Fruit fly (Drosophila melanogaster) whole organism: Measurements from ENCODE around the gene CG11000.

Experiments used
- CG8478 ChIP-seq: fragments of >200 bp; optimal IDR thresholded peaks from 2 replicates; lab custom pipeline; 2018; ENCODE audit warnings: inconsistent platforms
- Dll ChIP-seq: fragments of >200 bp; optimal IDR thresholded peaks from 2 replicates; lab custom pipeline; 2017
- EcR ChIP-seq, 2 experiments: fragments of >200 bp; optimal IDR thresholded peaks; 2 replicates each; lab custom pipeline; 2017; ENCODE audit warnings: missing biosample characterization in 2 of 2, missing genetic modification characterization in 2 of 2, missing genetic modification reagents in 2 of 2
- pan ChIP-seq: fragments of >200 bp; optimal IDR thresholded peaks from 2 replicates; lab custom pipeline; 2017
- psq ChIP-seq: fragments of >200 bp; optimal IDR thresholded peaks from 2 replicates; lab custom pipeline; 2017
- usp ChIP-seq: fragments of >200 bp; optimal IDR thresholded peaks from 2 replicates; lab custom pipeline; 2017; ENCODE audit warnings: missing biosample characterization, missing genetic modification characterization, mixed read lengths

CG11000 gene

DNA sequence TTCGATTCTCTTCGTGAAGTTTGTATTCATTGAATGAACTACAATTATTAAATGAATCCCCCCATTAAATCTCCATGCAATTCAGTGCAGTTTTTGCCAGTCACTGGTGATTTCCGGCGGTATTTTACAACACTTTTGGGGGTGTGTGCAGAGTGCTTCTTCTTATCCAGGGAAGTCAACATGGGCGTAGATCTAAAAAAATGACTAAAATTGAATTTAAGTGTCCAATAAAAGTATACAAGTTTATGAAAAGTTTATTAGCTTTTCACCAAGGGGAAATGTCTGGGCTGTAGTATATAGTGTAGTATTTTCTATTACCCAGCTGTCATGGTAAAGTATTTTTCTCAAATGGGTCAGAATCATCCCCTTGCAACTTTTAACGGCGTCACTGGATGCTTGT, 10.6 kb upstream of the CG11000 start, which contains the start of gene Hpf1:
Gene Hpf1, plus strand, starts transcription at position 383 of the 400 bp plus-strand sequence.
- no peak for TF ChIP-seq EcR (GFP tag; optimal IDR thresholded peaks at IDR 0.05; lab: Kevin White, UChicago)
- TF ChIP-seq Dll (lab: Kevin White, UChicago), result no peak
- TF ChIP-seq pan, result no peak
- no peak for TF ChIP-seq usp
- no peak for TF ChIP-seq CG8478 (lab: Kevin White, UChicago)
- TF ChIP-seq psq (lab: Kevin White, UChicago), result no peak

- no peak for TF ChIP-seq CG8478 (lab: Kevin White, UChicago)
- TF ChIP-seq psq (lab: Kevin White, UChicago), result no peak
- no peak for TF ChIP-seq pan
- no peak for TF ChIP-seq EcR (GFP tag; optimal IDR thresholded peaks at IDR 0.05; lab: Kevin White, UChicago)
- no peak for TF ChIP-seq Dll (lab: Kevin White, UChicago)
- no peak for TF ChIP-seq usp
Measured at dm6 chr3R:5794267-5795089, 7.7 kb upstream of the CG11000 start, which contains the start of the genes PSMG1 and CG10979. PSMG1 (minus strand) TSS chr3R:5794317. CG10979 (plus strand) TSS chr3R:5794705.

- TF ChIP-seq CG8478 (lab: Kevin White, UChicago), result no peak
- no peak for TF ChIP-seq EcR (GFP tag; optimal IDR thresholded peaks at IDR 0.05; lab: Kevin White, UChicago)
- TF ChIP-seq pan, result no peak
- no peak for TF ChIP-seq Dll (lab: Kevin White, UChicago)
- no peak for TF ChIP-seq psq (lab: Kevin White, UChicago)
- no peak for TF ChIP-seq usp
Measured at dm6 chr3R:5797709-5798108, 4.4 kb upstream of the CG11000 start.

DNA sequence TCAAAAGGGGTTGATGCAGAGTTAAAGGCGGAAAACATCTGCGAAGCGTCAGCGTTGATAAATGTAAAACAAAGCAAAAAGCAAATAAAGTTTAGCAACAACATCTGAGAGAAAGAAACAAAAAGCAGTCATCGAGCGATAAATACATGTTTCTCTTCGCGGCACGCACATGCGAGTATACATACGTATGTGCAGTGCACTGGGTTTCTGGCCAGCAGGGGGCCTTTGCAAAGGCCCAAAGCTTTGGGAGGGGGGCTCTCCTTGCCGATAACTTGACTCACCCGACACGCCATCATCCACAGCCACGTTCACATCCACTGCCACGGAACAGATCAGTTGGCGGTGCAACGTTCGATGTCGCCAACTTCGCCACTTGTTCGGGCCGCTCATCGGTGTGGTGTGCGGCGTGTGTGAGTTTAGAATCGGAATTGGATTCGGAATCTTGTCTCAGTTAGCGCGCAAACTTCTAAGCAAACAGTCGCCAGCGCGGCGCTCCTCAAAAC, 11.1 kb downstream of the CG11000 start, which contains the start of gene CG42675:
Gene CG42675, plus strand, starts transcription at position 453 of the 503 bp plus-strand sequence.
- TF ChIP-seq EcR (GFP tag; optimal IDR thresholded peaks at IDR 0.05; lab: Kevin White, UChicago), result no peak
- no peak for TF ChIP-seq usp
- TF ChIP-seq Dll (lab: Kevin White, UChicago), result no peak
- no peak for TF ChIP-seq CG8478 (lab: Kevin White, UChicago)
- no peak for TF ChIP-seq pan
- no peak for TF ChIP-seq psq (lab: Kevin White, UChicago)

DNA sequence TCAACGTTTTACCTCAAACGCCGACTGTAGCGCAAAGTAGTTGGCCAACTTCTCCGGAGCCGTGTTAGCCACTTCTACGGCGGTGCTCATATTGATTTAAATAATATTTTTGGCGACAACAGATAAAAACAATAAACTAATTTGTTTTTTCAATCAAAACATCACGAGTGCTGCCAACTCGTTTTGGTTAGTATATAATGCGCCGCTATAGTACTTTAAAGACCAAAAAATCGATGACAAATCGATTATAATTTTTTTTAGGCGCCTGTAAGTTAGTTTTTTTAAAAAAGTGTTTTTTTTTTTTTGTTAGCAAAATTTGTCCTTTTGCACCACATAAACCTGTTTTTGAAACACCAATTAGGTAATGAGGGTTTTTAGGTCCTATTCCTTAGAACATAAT, 19.1 kb downstream of the CG11000 start, which contains the start of gene Hpr1:
Gene Hpr1, minus strand, starts transcription at position 198 of the 400 bp plus-strand sequence.
- TF ChIP-seq EcR (GFP tag; optimal IDR thresholded peaks at IDR 0.05; lab: Kevin White, UChicago), result no peak
- no peak for TF ChIP-seq usp
- no peak for TF ChIP-seq pan
- no peak for TF ChIP-seq Dll (lab: Kevin White, UChicago)

DNA sequence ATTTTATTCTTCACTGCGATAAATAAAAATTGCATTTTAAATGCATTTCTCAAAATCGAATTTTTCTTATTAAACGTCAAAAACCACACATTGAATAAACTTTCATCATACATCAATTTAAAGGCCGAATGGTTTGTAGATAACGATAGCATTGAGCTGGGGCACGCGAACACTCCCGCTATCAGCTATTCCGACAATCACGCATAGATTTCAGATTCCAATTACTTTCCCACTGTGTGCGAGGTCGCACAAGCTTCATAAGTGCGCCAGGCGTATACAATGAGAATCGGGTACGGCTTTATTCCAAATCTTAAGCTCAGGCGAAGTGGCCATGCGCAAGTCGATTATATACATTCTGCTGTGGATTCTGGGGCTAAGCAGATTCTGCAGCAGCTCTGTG, 19.6 kb downstream of the CG11000 start, which contains the start of gene CG46303:
Gene CG46303, plus strand, starts transcription at position 223 of the 400 bp plus-strand sequence.
- no peak for TF ChIP-seq CG8478 (lab: Kevin White, UChicago)
- TF ChIP-seq Dll (lab: Kevin White, UChicago), result no peak
- no peak for TF ChIP-seq psq (lab: Kevin White, UChicago)
- TF ChIP-seq usp, result no peak
- no peak for TF ChIP-seq EcR (GFP tag; optimal IDR thresholded peaks at IDR 0.05; lab: Kevin White, UChicago)
- TF ChIP-seq pan, result no peak

dm6 chr3R:5824456-5824855, 22.3 kb downstream of the CG11000 start, which contains the start of the genes Sec20 and dgrn:
Sec20 (minus strand) TSS chr3R:5824532.
dgrn (plus strand) TSS chr3R:5824615.
- TF ChIP-seq pan (no peak), psq (lab: Kevin White, UChicago) (no peak), CG8478 (lab: Kevin White, UChicago) (no peak), EcR (GFP tag; optimal IDR thresholded peaks at IDR 0.05; lab: Kevin White, UChicago) (no peak), usp (no peak), Dll (lab: Kevin White, UChicago) (no peak)

DNA sequence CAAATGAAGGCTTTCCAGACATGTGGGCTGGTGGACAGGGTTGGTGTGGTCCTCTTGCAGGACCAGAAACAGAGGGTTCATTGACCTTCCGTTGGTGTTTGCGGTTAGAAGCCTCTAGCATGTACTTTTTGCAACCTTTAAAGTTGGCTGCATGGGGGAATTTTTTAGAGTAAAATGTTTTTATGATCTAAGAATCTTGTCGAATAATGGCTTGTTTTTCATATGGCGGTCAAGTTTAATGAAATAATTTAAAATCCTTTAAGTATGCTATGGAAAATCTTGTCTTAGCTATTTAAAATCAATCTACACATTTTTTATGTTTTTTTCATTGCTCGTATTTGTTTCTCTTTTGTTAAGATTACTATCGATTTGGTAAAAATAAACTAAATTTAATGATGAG, 27.6 kb downstream of the CG11000 start, which contains the start of gene glob3:
Gene glob3, plus strand, starts transcription at position 301 of the 400 bp plus-strand sequence.
- TF ChIP-seq EcR (GFP tag; optimal IDR thresholded peaks at IDR 0.05; lab: Kevin White, UChicago) (no peak), pan (no peak)

DNA sequence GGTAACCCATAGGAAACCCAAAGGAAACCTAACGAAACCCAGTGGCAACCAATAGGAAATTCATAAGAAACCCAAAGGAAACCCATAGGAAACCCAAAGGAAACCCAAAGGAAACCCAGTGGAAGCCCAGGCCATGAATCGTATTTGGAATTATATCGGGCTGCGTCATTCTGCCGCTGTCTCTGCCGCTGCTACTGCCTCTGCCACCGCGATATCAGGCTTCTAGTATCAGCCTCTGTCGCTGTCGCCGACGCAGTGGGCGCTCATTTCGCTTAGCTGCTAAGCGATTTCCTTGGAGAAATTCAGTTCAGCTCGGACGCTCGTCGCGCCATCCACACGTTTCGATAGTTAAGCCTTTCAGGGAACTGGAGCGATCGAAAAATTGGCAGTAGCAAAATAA, 29.2 kb downstream of the CG11000 start, which contains the start of gene CG1208:
Gene CG1208, plus strand, starts transcription at position 301 of the 400 bp plus-strand sequence.
- TF ChIP-seq CG8478 (lab: Kevin White, UChicago) (no peak), usp (no peak), psq (lab: Kevin White, UChicago) (no peak), Dll (lab: Kevin White, UChicago) (no peak), EcR (GFP tag; optimal IDR thresholded peaks at IDR 0.05; lab: Kevin White, UChicago) (no peak), pan (no peak)

DNA sequence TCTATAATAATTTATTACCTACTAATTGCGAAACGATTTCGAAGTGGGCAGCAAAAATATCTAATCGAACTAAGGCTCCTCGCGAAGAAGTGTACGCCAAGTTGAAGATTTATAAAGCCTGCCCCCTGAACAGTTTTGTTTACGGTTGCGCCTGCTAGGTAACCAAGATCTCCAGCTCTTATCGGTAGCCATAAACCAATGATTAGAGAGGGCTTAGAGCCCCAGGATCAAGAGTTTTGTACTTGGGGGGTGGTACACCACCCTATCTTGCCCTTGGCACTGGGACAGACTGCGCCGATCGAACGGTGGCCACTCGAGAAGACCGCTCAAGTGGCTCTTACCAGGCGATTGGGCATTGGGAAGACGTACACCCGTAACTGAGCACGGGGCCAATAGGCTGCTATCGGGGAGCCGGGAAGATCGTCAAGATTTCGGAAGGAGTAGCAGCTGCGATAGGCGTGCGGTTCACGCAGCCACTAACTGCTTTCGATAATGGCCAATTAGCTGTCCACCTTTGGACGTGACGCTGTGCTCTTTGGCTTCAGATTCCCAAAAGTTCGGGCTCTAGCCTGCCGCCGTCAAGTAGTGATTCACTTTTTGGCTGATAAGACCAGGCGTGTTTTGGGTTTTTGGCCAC, 30.3 kb downstream of the CG11000 start:
- no peak for TF ChIP-seq Dll (lab: Kevin White, UChicago)

DNA sequence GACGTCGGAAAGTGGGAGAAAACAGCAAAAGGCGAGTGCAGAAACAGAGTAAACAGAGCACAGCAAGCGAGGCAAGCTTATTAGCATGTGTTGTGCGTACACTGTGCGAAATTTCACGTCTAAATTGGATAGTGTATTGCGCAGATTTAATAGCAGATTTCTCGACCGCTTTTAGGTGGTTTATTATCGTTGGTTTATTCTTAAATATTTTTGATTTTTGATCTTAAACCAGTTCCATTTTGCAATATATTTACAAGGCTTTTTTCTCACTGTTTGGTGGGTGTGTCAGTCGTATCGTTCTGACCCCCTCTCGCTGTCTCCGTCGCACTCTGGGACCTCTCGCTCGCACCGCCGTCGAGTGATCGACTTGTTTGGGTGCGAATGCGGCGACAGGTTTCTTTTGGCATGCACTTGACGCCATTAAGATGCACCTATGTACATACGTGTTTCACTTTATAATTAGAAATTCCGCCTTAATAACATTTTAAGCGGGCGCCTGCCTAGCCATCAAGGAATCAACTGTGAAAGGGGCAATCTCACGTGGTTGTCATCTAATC, 31.9 kb downstream of the CG11000 start:
- TF ChIP-seq EcR (GFP tag; optimal IDR thresholded peaks at IDR 0.05; lab: Kevin White, UChicago) (no peak), usp (no peak), CG8478 (lab: Kevin White, UChicago) (no peak), pan (no peak), psq (lab: Kevin White, UChicago) (no peak), Dll (lab: Kevin White, UChicago) (no peak)
